Worm (Caenorhabditis elegans) whole organism, midembryonic: ENCODE measurements around the gene mec-10.

Experiments
- T22C8.4 ChIP-seq: fragments of 200-800 bp; sonication (Bioruptor generic); IDR thresholded peaks from 2 replicates; pipeline ENCODE4 v1.3.6; 2022; ENCODE audit warnings: missing genetic modification characterization, missing compliant biosample characterization
- flt-1 ChIP-seq: fragments of 200-800 bp; sonication (Bioruptor generic); IDR thresholded peaks from 2 replicates; pipeline ENCODE4 v1.3.6; 2022; ENCODE audit warnings: missing genetic modification characterization, missing compliant biosample characterization
- klf-2 ChIP-seq: fragments of 200-800 bp; sonication (Bioruptor generic); conservative IDR thresholded peaks from 2 replicates; pipeline ENCODE4 v1.3.6; 2022; ENCODE audit warnings: missing genetic modification reagents, missing genetic modification characterization, missing compliant biosample characterization
- med-1 ChIP-seq: sonication (generic microtip); optimal IDR thresholded peaks from 2 replicates; lab custom pipeline; 2017; ENCODE audit warnings: missing genetic modification characterization, mild to moderate bottlenecking, missing compliant biosample characterization, antibody characterized with exemption, missing genetic modification reagents; ENCODE audit not compliant: insufficient read depth
- ref-1 ChIP-seq: fragments of 200-800 bp; sonication (Bioruptor generic); conservative IDR thresholded peaks from 2 replicates; pipeline ENCODE4 v1.3.6; 2022; ENCODE audit warnings: missing genetic modification reagents, missing genetic modification characterization, missing compliant biosample characterization
- tab-1 ChIP-seq: fragments of 200-800 bp; sonication (Bioruptor generic); IDR thresholded peaks from 2 replicates; pipeline ENCODE4 v1.3.6; 2022; ENCODE audit warnings: missing genetic modification characterization, missing compliant biosample characterization
- ztf-23 ChIP-seq: fragments of 200-800 bp; sonication (Bioruptor generic); IDR thresholded peaks from 2 replicates; pipeline ENCODE4 v1.3.6; 2022; ENCODE audit warnings: missing genetic modification reagents, missing genetic modification characterization, missing compliant biosample characterization

DNA sequence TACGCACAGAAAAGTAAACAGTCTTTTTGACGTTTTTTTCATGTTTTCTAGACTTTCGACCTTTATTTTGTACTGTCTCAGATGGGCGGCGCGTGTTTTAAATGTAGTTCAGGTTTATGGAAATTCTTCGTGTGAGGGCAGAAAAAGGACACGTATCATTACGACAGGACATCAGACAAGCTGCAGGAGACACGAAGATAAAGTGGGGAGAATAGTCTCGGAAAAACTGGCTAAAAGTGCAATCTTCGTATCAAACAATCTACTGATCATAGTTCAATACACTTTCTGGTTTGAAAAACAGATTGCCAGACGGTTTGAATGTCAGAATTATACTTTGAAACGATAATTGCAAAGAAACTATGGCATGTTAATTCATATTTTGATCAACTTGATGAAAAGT is 15.3 kb upstream of the mec-10 start:
- TF ChIP-seq T22C8.4 (GFP tag; lab: Robert Waterston, UW): no peak
- no peak for TF ChIP-seq med-1
- no peak for TF ChIP-seq ztf-23 (GFP tag; lab: Robert Waterston, UW)
- no peak for TF ChIP-seq ref-1 (GFP tag; lab: Robert Waterston, UW)
- TF ChIP-seq tab-1 (GFP tag; lab: Robert Waterston, UW): no peak
- TF ChIP-seq flt-1 (GFP tag; lab: Robert Waterston, UW): no peak
- no peak for TF ChIP-seq klf-2
